Fruit fly (Drosophila melanogaster) whole organism, embryonic: Measurements from ENCODE around the gene Phb1.

ENCODE experiments used
- CG17385 ChIP-seq: fragments of 200-800 bp; sonication (Bioruptor generic); optimal IDR thresholded peaks from 3 replicates; lab custom pipeline; 2018; ENCODE audit warnings: missing biosample characterization, mild to moderate bottlenecking, missing genetic modification characterization
- CG1792 ChIP-seq: fragments of 200-800 bp; sonication (Bioruptor generic); optimal IDR thresholded peaks from 2 replicates; lab custom pipeline; 2016; ENCODE audit warnings: missing biosample characterization, missing genetic modification characterization
- CG33557 ChIP-seq: fragments of 200-800 bp; sonication (Bioruptor generic); optimal IDR thresholded peaks from 2 replicates; lab custom pipeline; 2019; ENCODE audit warnings: missing biosample characterization, mild to moderate bottlenecking, missing genetic modification characterization, moderate library complexity
- CTCF ChIP-seq: fragments of 200-800 bp; sonication (Bioruptor generic); optimal IDR thresholded peaks from 2 replicates; lab custom pipeline; 2017; ENCODE audit warnings: missing biosample characterization, mild to moderate bottlenecking, missing genetic modification characterization, moderate library complexity
- Spps ChIP-seq: fragments of 200-800 bp; sonication (Bioruptor generic); optimal IDR thresholded peaks from 2 replicates; lab custom pipeline; 2018; ENCODE audit warnings: missing biosample characterization, mild to moderate bottlenecking, missing genetic modification characterization
- h ChIP-seq: fragments of >200 bp; optimal IDR thresholded peaks from 2 replicates; lab custom pipeline; 2017
- nmo ChIP-seq: fragments of 200-800 bp; sonication (Bioruptor generic); optimal IDR thresholded peaks from 2 replicates; lab custom pipeline; 2018; ENCODE audit warnings: missing biosample characterization, mild to moderate bottlenecking, missing genetic modification characterization, moderate library complexity
- slp2 ChIP-seq: fragments of 200-800 bp; sonication (Bioruptor generic); optimal IDR thresholded peaks from 2 replicates; lab custom pipeline; 2016; ENCODE audit warnings: missing biosample characterization, missing genetic modification characterization

DNA sequence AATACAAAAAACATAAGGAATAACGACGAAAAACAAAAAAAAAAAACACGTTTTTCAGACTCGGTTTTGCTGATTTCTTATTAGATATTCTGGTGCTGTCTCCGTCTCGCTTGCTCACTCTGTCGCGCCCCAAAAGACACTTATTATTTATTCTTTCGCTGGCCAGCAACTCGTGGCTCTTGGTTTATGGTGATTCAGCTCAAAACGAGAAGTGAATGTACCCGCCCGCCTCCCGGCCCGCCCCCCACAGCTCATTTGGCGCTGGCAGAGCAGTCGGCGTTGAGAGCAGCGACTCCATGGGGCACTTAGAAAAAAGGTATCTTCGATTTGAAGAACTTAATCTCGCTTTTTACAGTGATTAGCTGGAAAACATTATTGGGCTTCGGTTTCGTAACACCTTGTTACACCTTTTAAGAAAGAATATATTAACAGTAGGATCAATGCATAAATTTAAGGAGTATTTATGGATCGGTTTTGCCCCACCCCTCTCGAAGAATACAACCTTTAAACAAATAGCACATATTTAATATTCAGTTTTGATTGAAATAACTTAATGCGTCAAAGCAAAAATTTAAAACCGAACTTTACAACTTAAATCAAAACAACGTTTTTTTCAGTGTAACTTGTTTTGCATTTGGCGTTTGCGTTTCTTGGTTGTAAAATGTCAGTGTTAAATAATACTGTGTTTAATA lies 17.9 kb upstream of the Phb1 start:
- TF ChIP-seq CG17385 (GFP tag; lab: Kevin White, UChicago) = peak; percentile 50
- TF ChIP-seq h (lab: Kevin White, UChicago) = no peak
- TF ChIP-seq slp2 (GFP tag; lab: Kevin White, UChicago) = peak; percentile 48
- peak; percentile 85 for TF ChIP-seq nmo (GFP tag; lab: Kevin White, UChicago)
- TF ChIP-seq Spps (tag; lab: Kevin White, UChicago) = peak; percentile 65
- peak; percentile 21 for TF ChIP-seq CG1792 (GFP tag; lab: Kevin White, UChicago)
- peak; percentile 72 for TF ChIP-seq CG33557 (GFP tag; lab: Kevin White, UChicago)
- TF ChIP-seq CTCF (GFP tag; lab: Kevin White, UChicago) = no peak
